Fruit fly (Drosophila melanogaster): ENCODE results near the gene NimA.

Gene NimA

dm6 chr2L:14001078-14001477 is 43.7 kb downstream of the NimA start, which contains the start of gene rk (continued):
- no peak for TF ChIP-seq gsb (GFP tag; IDR thresholded peaks at IDR 0.05)

dm6 chr2L:14001887-14002286 is 44.5 kb downstream of the NimA start:
- TF ChIP-seq chinmo (GFP tag; IDR thresholded peaks at IDR 0.05; ENCODE audit: partially characterized antibody) (0 out of 4 replicates have a peak, but pooled peaks have one; percentile 13), Stat92E (GFP tag; optimal IDR thresholded peaks at IDR 0.05) (no peak), CG11504 (tag; optimal IDR thresholded peaks at IDR 0.05) (peak; percentile 77), scrt (GFP tag; optimal IDR thresholded peaks at IDR 0.05) (peak; percentile 53)

dm6 chr2L:14007801-14008200 is 50.5 kb downstream of the NimA start, which contains the start of gene CG42692:
TSS of gene CG42692 (plus strand) at chr2L:14008101.
- TF ChIP-seq sens (GFP tag) (peak; percentile 7), Ets65A (GFP tag) (peak; percentile 10), CG13624 (GFP tag; optimal IDR thresholded peaks at IDR 0.05) (no peak)

dm6 chr2L:14010410-14010809 is 53.1 kb downstream of the NimA start:
- TF ChIP-seq E2f1 (GFP tag; IDR thresholded peaks at IDR 0.05) = no peak
- no peak for TF ChIP-seq CG6254 (GFP tag; optimal IDR thresholded peaks at IDR 0.05)
- no peak for TF ChIP-seq CG9215 (GFP tag; IDR thresholded peaks at IDR 0.05)
- TF ChIP-seq CG7987 (GFP tag; optimal IDR thresholded peaks at IDR 0.05) = no peak
- peak; percentile 32; the same call in 1 of the 3 replicates for TF ChIP-seq CG16813 (GFP tag; IDR thresholded peaks at IDR 0.05; ENCODE audit: partially characterized antibody)
- no peak for TF ChIP-seq Ada2b (GFP tag; IDR thresholded peaks at IDR 0.05)
- TF ChIP-seq Blimp-1 (GFP tag; optimal IDR thresholded peaks at IDR 0.05) = no peak
- TF ChIP-seq Bdp1 (GFP tag; optimal IDR thresholded peaks at IDR 0.05) = peak; percentile 87
- TF ChIP-seq tna (GFP tag; IDR thresholded peaks at IDR 0.05; ENCODE audit: partially characterized antibody) = no peak

- TF ChIP-seq sc (optimal IDR thresholded peaks at IDR 0.05) (no peak), sc (GFP tag; optimal IDR thresholded peaks at IDR 0.05) (no peak), CG1603 (tag; optimal IDR thresholded peaks at IDR 0.05) (no peak), Sox100B (GFP tag; optimal IDR thresholded peaks at IDR 0.05) (peak; percentile 34), psq (GFP tag; optimal IDR thresholded peaks at IDR 0.05) (no peak), ERR (GFP tag; optimal IDR thresholded peaks at IDR 0.05) (no peak), CG10321 (GFP tag; IDR thresholded peaks at IDR 0.05) (no peak), CG11695 (GFP tag; IDR thresholded peaks at IDR 0.05) (peak; percentile 50; the same call in 1 of the 3 replicates), CG17361 (GFP tag; IDR thresholded peaks at IDR 0.05) (no peak), CG15696 (tag; optimal IDR thresholded peaks at IDR 0.05) (no peak), onecut (GFP tag; IDR thresholded peaks at IDR 0.05) (peak; percentile 48; the same call in 1 of the 2 replicates), ems (GFP tag; optimal IDR thresholded peaks at IDR 0.05) (no peak), fd64A (GFP tag; optimal IDR thresholded peaks at IDR 0.05) (no peak), CG1233 (GFP tag; optimal IDR thresholded peaks at IDR 0.05) (peak; percentile 16), hbn (GFP tag; IDR thresholded peaks at IDR 0.05; ENCODE audit: partially characterized antibody) (no peak), B-H1 (GFP tag; IDR thresholded peaks at IDR 0.05) (peak; percentile 19; the same call in 1 of the 3 replicates), Aef1 (GFP tag; IDR thresholded peaks at IDR 0.05) (no peak; the same call in 2 of the 3 replicates), Dref (GFP tag; IDR thresholded peaks at IDR 0.05) (no peak), CG2202 (tag; optimal IDR thresholded peaks at IDR 0.05) (no peak), danr (GFP tag; IDR thresholded peaks at IDR 0.05) (no peak), Ptx1 (GFP tag; IDR thresholded peaks at IDR 0.05) (peak; percentile 75), CG2875 (GFP tag; optimal IDR thresholded peaks at IDR 0.05) (no peak), Elba2 (GFP tag; optimal IDR thresholded peaks at IDR 0.05) (no peak), disco-r (GFP tag; optimal IDR thresholded peaks at IDR 0.05) (no peak), Sox102F (GFP tag; optimal IDR thresholded peaks at IDR 0.05) (peak; percentile 17), jumu (GFP tag; optimal IDR thresholded peaks at IDR 0.05) (no peak), Rx (GFP tag; IDR thresholded peaks at IDR 0.05) (0 out of 2 replicates have a peak, but pooled peaks have one; percentile 7)
These were observed 54.4 kb downstream of the NimA start for dm6 chr2L:14011591-14012303.
